Fruit fly (Drosophila melanogaster) whole organism, embryonic: Measurements from ENCODE around the gene CG33258.

ENCODE experiments used
- Adf1 ChIP-seq: fragments of 200-800 bp; sonication (Bioruptor generic); IDR thresholded peaks from 2 replicates; pipeline ENCODE4 v1.3.6; 2022; ENCODE audit warnings: missing biosample characterization, missing genetic modification characterization
- CG1024 ChIP-seq: fragments of 200-800 bp; sonication (Bioruptor generic); IDR thresholded peaks from 2 replicates; pipeline ENCODE4 v1.3.6; 2022; ENCODE audit warnings: missing biosample characterization, missing genetic modification characterization
- CG11093 ChIP-seq: fragments of 200-800 bp; sonication (Bioruptor generic); IDR thresholded peaks from 3 replicates; pipeline ENCODE4 v1.3.6; 2022; ENCODE audit warnings: missing biosample characterization, missing genetic modification characterization
- CG11456 ChIP-seq: fragments of 200-800 bp; sonication (Bioruptor generic); IDR thresholded peaks from 3 replicates; pipeline ENCODE4 v1.3.6; 2022; ENCODE audit warnings: missing biosample characterization, missing genetic modification characterization
- CG12071 ChIP-seq: fragments of 200-800 bp; sonication (Bioruptor generic); optimal IDR thresholded peaks from 3 replicates; lab custom pipeline; 2018; ENCODE audit warnings: missing biosample characterization, mild to moderate bottlenecking, missing genetic modification characterization
- CG13123 ChIP-seq: fragments of 200-800 bp; sonication (Bioruptor generic); optimal IDR thresholded peaks from 2 replicates; lab custom pipeline; 2016; ENCODE audit warnings: missing biosample characterization, missing genetic modification characterization
- CG14860 ChIP-seq: fragments of 200-800 bp; sonication (Bioruptor generic); IDR thresholded peaks from 3 replicates; pipeline ENCODE4 v1.3.6; 2022; ENCODE audit warnings: missing biosample characterization, missing genetic modification characterization; ENCODE audit not compliant: partially characterized antibody
- CG2875 ChIP-seq: fragments of 200-800 bp; sonication (Bioruptor generic); optimal IDR thresholded peaks from 2 replicates; lab custom pipeline; 2017; ENCODE audit warnings: missing biosample characterization, mild to moderate bottlenecking, missing genetic modification characterization, missing genetic modification reagents
- CG3407 ChIP-seq: fragments of 200-800 bp; sonication (Bioruptor generic); optimal IDR thresholded peaks from 2 replicates; lab custom pipeline; 2018; ENCODE audit warnings: missing biosample characterization, mild to moderate bottlenecking, missing genetic modification characterization
- CG34376 ChIP-seq: fragments of 200-800 bp; sonication (Bioruptor generic); optimal IDR thresholded peaks from 2 replicates; lab custom pipeline; 2018; ENCODE audit warnings: missing biosample characterization, mild to moderate bottlenecking, missing genetic modification characterization
- CG6654 ChIP-seq: fragments of 200-800 bp; sonication (Bioruptor generic); optimal IDR thresholded peaks from 2 replicates; lab custom pipeline; 2017; ENCODE audit warnings: missing biosample characterization, mild to moderate bottlenecking, missing genetic modification characterization
- CG6765 ChIP-seq: fragments of 200-800 bp; sonication (Bioruptor generic); optimal IDR thresholded peaks from 3 replicates; lab custom pipeline; 2017; ENCODE audit warnings: missing biosample characterization, mild to moderate bottlenecking, missing genetic modification characterization
- CG8478 ChIP-seq: fragments of >200 bp; optimal IDR thresholded peaks from 2 replicates; lab custom pipeline; 2018
- CG8944 ChIP-seq: fragments of 200-800 bp; sonication (Bioruptor generic); optimal IDR thresholded peaks from 3 replicates; lab custom pipeline; 2016; ENCODE audit warnings: missing biosample characterization, missing genetic modification characterization
- CoRest ChIP-seq: fragments of 200-800 bp; sonication (Bioruptor generic); optimal IDR thresholded peaks from 3 replicates; lab custom pipeline; 2018; ENCODE audit warnings: missing biosample characterization, mild to moderate bottlenecking, missing genetic modification characterization, moderate library complexity
- Dad ChIP-seq: fragments of 200-800 bp; sonication (Bioruptor generic); optimal IDR thresholded peaks from 3 replicates; lab custom pipeline; 2016; ENCODE audit warnings: missing biosample characterization, missing genetic modification characterization
- Dek ChIP-seq: fragments of 200-800 bp; sonication (Bioruptor generic); optimal IDR thresholded peaks from 3 replicates; lab custom pipeline; 2019; ENCODE audit warnings: missing biosample characterization, mild to moderate bottlenecking, missing genetic modification characterization, moderate library complexity
- Dll ChIP-seq: fragments of 200-800 bp; sonication (Bioruptor generic); IDR thresholded peaks from 4 replicates; pipeline ENCODE4 v1.3.6; 2022; ENCODE audit warnings: missing biosample characterization, missing genetic modification characterization; ENCODE audit not compliant: partially characterized antibody
- HLH54F ChIP-seq: fragments of 200-800 bp; sonication (Bioruptor generic); optimal IDR thresholded peaks from 3 replicates; lab custom pipeline; 2016; ENCODE audit warnings: missing biosample characterization, missing genetic modification characterization
- HmgD ChIP-seq: fragments of 200-800 bp; sonication (Bioruptor generic); optimal IDR thresholded peaks from 3 replicates; lab custom pipeline; 2016; ENCODE audit warnings: missing biosample characterization, missing genetic modification characterization
- Jarid2 ChIP-seq: fragments of 200-800 bp; sonication (Bioruptor generic); optimal IDR thresholded peaks from 3 replicates; lab custom pipeline; 2017; ENCODE audit warnings: mild to moderate bottlenecking, missing biosample characterization, missing genetic modification reagents, missing genetic modification characterization
- Med ChIP-seq: fragments of 200-800 bp; sonication (Bioruptor generic); peaks from one replicate; lab custom pipeline; 2016; ENCODE audit warnings: missing biosample characterization, missing genetic modification characterization, mild to moderate bottlenecking, inconsistent platforms, moderate library complexity
- Meics ChIP-seq: fragments of 200-800 bp; sonication (Bioruptor generic); optimal IDR thresholded peaks from 2 replicates; lab custom pipeline; 2017; ENCODE audit warnings: missing biosample characterization, mild to moderate bottlenecking, missing genetic modification characterization
- Optix ChIP-seq: fragments of 200-800 bp; sonication (Bioruptor generic); IDR thresholded peaks from 3 replicates; pipeline ENCODE4 v1.3.6; 2022; ENCODE audit warnings: missing biosample characterization, missing genetic modification characterization
- Pdp1 ChIP-seq, 2 experiments: fragments of 200-800 bp; sonication (Bioruptor generic); optimal IDR thresholded peaks; 3 replicates each; lab custom pipeline; 2016; ENCODE audit warnings: missing biosample characterization in 2 of 2, missing genetic modification characterization in 2 of 2, mild to moderate bottlenecking in 1 of 2, moderate library complexity in 1 of 2
- Scr ChIP-seq: fragments of 200-800 bp; sonication (Bioruptor generic); IDR thresholded peaks from 2 replicates; pipeline ENCODE4 v1.3.6; 2022; ENCODE audit warnings: missing biosample characterization, missing genetic modification characterization; ENCODE audit not compliant: partially characterized antibody
- Xrp1 ChIP-seq: fragments of 200-800 bp; sonication (Bioruptor generic); IDR thresholded peaks from 2 replicates; pipeline ENCODE4 v1.3.6; 2022; ENCODE audit warnings: missing biosample characterization, missing genetic modification characterization
- YL-1 ChIP-seq: fragments of 200-800 bp; sonication (Bioruptor generic); optimal IDR thresholded peaks from 3 replicates; lab custom pipeline; 2017; ENCODE audit warnings: missing biosample characterization, mild to moderate bottlenecking, missing genetic modification characterization
- abd-A ChIP-seq: fragments of 200-800 bp; sonication (Bioruptor generic); optimal IDR thresholded peaks from 3 replicates; lab custom pipeline; 2019; ENCODE audit warnings: missing biosample characterization, mild to moderate bottlenecking, missing genetic modification characterization, moderate library complexity
- al ChIP-seq: fragments of 200-800 bp; sonication (Bioruptor generic); IDR thresholded peaks from 2 replicates; pipeline ENCODE4 v1.3.6; 2022; ENCODE audit warnings: missing biosample characterization, missing genetic modification characterization
- cas ChIP-seq: fragments of 200-800 bp; sonication (Bioruptor generic); IDR thresholded peaks from 2 replicates; pipeline ENCODE4 v1.3.6; 2022; ENCODE audit warnings: missing biosample characterization, missing genetic modification characterization
- croc ChIP-seq: fragments of 200-800 bp; sonication (Bioruptor generic); conservative IDR thresholded peaks from 3 replicates; pipeline ENCODE4 v1.3.6; 2022; ENCODE audit warnings: missing biosample characterization, missing genetic modification characterization
- exex ChIP-seq: fragments of 200-800 bp; sonication (Bioruptor generic); optimal IDR thresholded peaks from 4 replicates; lab custom pipeline; 2018; ENCODE audit warnings: missing biosample characterization, mild to moderate bottlenecking, missing genetic modification characterization, moderate library complexity
- hb ChIP-seq: fragments of 200-800 bp; sonication (Bioruptor generic); IDR thresholded peaks from 3 replicates; pipeline ENCODE4 v1.3.6; 2022; ENCODE audit warnings: missing biosample characterization, missing genetic modification characterization; ENCODE audit not compliant: partially characterized antibody
- kah ChIP-seq: fragments of 200-800 bp; sonication (Bioruptor generic); optimal IDR thresholded peaks from 2 replicates; lab custom pipeline; 2018; ENCODE audit warnings: missing biosample characterization, mild to moderate bottlenecking, missing genetic modification characterization
- lab ChIP-seq: fragments of 200-800 bp; sonication (Bioruptor generic); optimal IDR thresholded peaks from 3 replicates; lab custom pipeline; 2017; ENCODE audit warnings: missing biosample characterization, missing genetic modification characterization, mild to moderate bottlenecking, moderate library complexity, missing genetic modification reagents
- lilli ChIP-seq: fragments of 200-800 bp; sonication (Bioruptor generic); optimal IDR thresholded peaks from 3 replicates; lab custom pipeline; 2016; ENCODE audit warnings: missing biosample characterization, missing genetic modification characterization
- lola ChIP-seq, 3 experiments: fragments of >200 bp in 2 of 3; fragments of 200-800 bp in 1 of 3; sonication (Bioruptor generic) in 1 of 3; optimal IDR thresholded peaks; 2 replicates each; lab custom pipeline; 2017 to 2019; ENCODE audit warnings: missing biosample characterization in 3 of 3, missing genetic modification characterization in 3 of 3, mild to moderate bottlenecking in 1 of 3, moderate library complexity in 1 of 3
- nerfin-1 ChIP-seq: fragments of 200-800 bp; sonication (Bioruptor generic); optimal IDR thresholded peaks from 3 replicates; lab custom pipeline; 2019; ENCODE audit warnings: missing biosample characterization, mild to moderate bottlenecking, missing genetic modification characterization, moderate library complexity
- onecut ChIP-seq: fragments of 200-800 bp; sonication (Bioruptor generic); IDR thresholded peaks from 2 replicates; pipeline ENCODE4 v1.3.6; 2022; ENCODE audit warnings: missing biosample characterization, missing genetic modification characterization
- org-1 ChIP-seq: fragments of 200-800 bp; sonication (Bioruptor generic); optimal IDR thresholded peaks from 2 replicates; lab custom pipeline; 2017; ENCODE audit warnings: missing biosample characterization, missing genetic modification characterization
- scrt ChIP-seq: fragments of 200-800 bp; sonication (Bioruptor generic); optimal IDR thresholded peaks from 2 replicates; lab custom pipeline; 2018; ENCODE audit warnings: missing biosample characterization, mild to moderate bottlenecking, missing genetic modification characterization, moderate library complexity
- slp2 ChIP-seq: fragments of 200-800 bp; sonication (Bioruptor generic); optimal IDR thresholded peaks from 2 replicates; lab custom pipeline; 2016; ENCODE audit warnings: missing biosample characterization, missing genetic modification characterization
- tll ChIP-seq, 2 experiments: fragments of 200-800 bp in 1 of 2; fragments of >200 bp in 1 of 2; sonication (Bioruptor generic) in 1 of 2; optimal IDR thresholded peaks; 2 replicates each; lab custom pipeline; 2017 to 2019; ENCODE audit warnings: missing biosample characterization in 2 of 2, missing genetic modification characterization in 2 of 2, mild to moderate bottlenecking in 1 of 2, moderate library complexity in 1 of 2
- ttk ChIP-seq: fragments of 200-800 bp; sonication (Bioruptor generic); IDR thresholded peaks from 2 replicates; pipeline ENCODE4 v2.1.2; 2022; ENCODE audit warnings: missing biosample characterization, missing genetic modification characterization
- zfh1 ChIP-seq: fragments of 200-800 bp; sonication (Bioruptor generic); IDR thresholded peaks from 3 replicates; pipeline ENCODE4 v1.3.6; 2022; ENCODE audit warnings: missing biosample characterization, missing genetic modification characterization
- zfh2 ChIP-seq: fragments of 200-800 bp; sonication (Bioruptor generic); optimal IDR thresholded peaks from 2 replicates; lab custom pipeline; 2016; ENCODE audit warnings: missing biosample characterization, missing genetic modification characterization

The CG33258 gene

dm6 chr3L:16051719-16052122, 30.6 kb upstream of the CG33258 start, which contains the start of gene Mbs (continued):
- TF ChIP-seq CG14860: 0 out of 3 replicates have a peak, but pooled peaks have one; percentile 10
- TF ChIP-seq Jarid2 (GFP tag; lab: Kevin White, UChicago): peak; percentile 51
- TF ChIP-seq nerfin-1 (tag; lab: Kevin White, UChicago): no peak
- TF ChIP-seq lola (GFP tag; optimal IDR thresholded peaks at IDR 0.05; lab: Kevin White, UChicago): no peak
- TF ChIP-seq CG11456 (GFP tag; lab: Robert Waterston, UW): peak; percentile 52; the same call in 1 of the 3 replicates
- TF ChIP-seq Med (GFP tag; lab: Kevin White, UChicago): peak; percentile 85
- peak; percentile 61 for TF ChIP-seq abd-A
- TF ChIP-seq hb: peak; percentile 51; the same call in 2 of the 3 replicates
- no peak for TF ChIP-seq CoRest (tag; lab: Kevin White, UChicago)
- TF ChIP-seq Dek (tag; lab: Kevin White, UChicago): peak; percentile 1
- TF ChIP-seq Scr (GFP tag; lab: Robert Waterston, UW): peak; percentile 65
- TF ChIP-seq cas: no peak
- 0 out of 2 replicates have a peak, but pooled peaks have one; percentile 6 for TF ChIP-seq ttk (GFP tag; lab: Robert Waterston, UW)
- TF ChIP-seq YL-1 (GFP tag; lab: Kevin White, UChicago): peak; percentile 73
- TF ChIP-seq CG8944: no peak

- peak in 1 of 2 experiments; percentile 83 for TF ChIP-seq tll (GFP tag; optimal IDR thresholded peaks at IDR 0.05; lab: Kevin White, UChicago)
- TF ChIP-seq Dll: no peak; the same call in 3 of the 4 replicates
- no peak for TF ChIP-seq croc (GFP tag; lab: Robert Waterston, UW)
- peak; percentile 12 for TF ChIP-seq CG34376
- peak; percentile 49 for TF ChIP-seq lab
- TF ChIP-seq onecut (GFP tag; lab: Robert Waterston, UW): no peak; the same call in none of the 2 replicates
- TF ChIP-seq lilli: no peak
- no peak for TF ChIP-seq Optix (GFP tag; lab: Robert Waterston, UW)
- peak in 1 of 2 experiments; percentile 78 for TF ChIP-seq Pdp1 (GFP tag; optimal IDR thresholded peaks at IDR 0.05; lab: Kevin White, UChicago)
- TF ChIP-seq Dad (GFP tag; lab: Kevin White, UChicago): no peak
- peak; percentile 2 for TF ChIP-seq scrt (GFP tag; lab: Kevin White, UChicago)
- no peak for TF ChIP-seq CG12071 (GFP tag; lab: Kevin White, UChicago)
- no peak for TF ChIP-seq CG6654 (GFP tag; lab: Kevin White, UChicago)
- no peak for TF ChIP-seq zfh1
- no peak for TF ChIP-seq org-1 (GFP tag; lab: Kevin White, UChicago)
- no peak for TF ChIP-seq HLH54F (GFP tag; lab: Kevin White, UChicago)
- TF ChIP-seq slp2: no peak
- no peak for TF ChIP-seq Xrp1 (GFP tag; lab: Robert Waterston, UW)
- TF ChIP-seq CG11093 (GFP tag; lab: Robert Waterston, UW): no peak
- TF ChIP-seq CG13123: no peak
- no peak for TF ChIP-seq Meics (GFP tag; lab: Kevin White, UChicago)
- peak in 2 of 3 experiments; percentile 71 to 96 for TF ChIP-seq lola (GFP tag; optimal IDR thresholded peaks at IDR 0.05; lab: Kevin White, UChicago)
- no peak for TF ChIP-seq HmgD (GFP tag; lab: Kevin White, UChicago)
- TF ChIP-seq Adf1: peak; percentile 46; the same call in 1 of the 2 replicates
- peak; percentile 99 for TF ChIP-seq CG8478 (lab: Kevin White, UChicago)
- TF ChIP-seq exex (tag; lab: Kevin White, UChicago): no peak
- no peak for TF ChIP-seq CG2875 (GFP tag; lab: Kevin White, UChicago)
- peak; percentile 39 for TF ChIP-seq kah (GFP tag; lab: Kevin White, UChicago)
- no peak for TF ChIP-seq al (GFP tag; lab: Robert Waterston, UW)
- no peak for TF ChIP-seq CG1024 (GFP tag; lab: Robert Waterston, UW)
- no peak for TF ChIP-seq CG6765
- TF ChIP-seq CG3407: no peak
- TF ChIP-seq zfh2: no peak
Measured at dm6 chr3L:16052145-16053025, 30.0 kb upstream of the CG33258 start.
